Worm (Caenorhabditis elegans) whole organism, L1 larva: Measurements from ENCODE around the gene vig-1.

Experiments
- C16A3.4 ChIP-seq: fragments of 150-350 bp; optimal IDR thresholded peaks from 2 replicates; lab custom pipeline; 2014; ENCODE audit warnings: missing biosample characterization, missing genetic modification characterization
- C34B4.2 ChIP-seq: sonication (generic microtip); optimal IDR thresholded peaks from 2 replicates; lab custom pipeline; 2017; ENCODE audit warnings: mild to moderate bottlenecking, missing genetic modification characterization, missing compliant biosample characterization
- F16B12.6 ChIP-seq: fragments of 150-350 bp; optimal IDR thresholded peaks from 2 replicates; lab custom pipeline; 2014; ENCODE audit warnings: missing biosample characterization, missing genetic modification characterization
- aha-1 ChIP-seq: fragments of 150-350 bp; optimal IDR thresholded peaks from 2 replicates; lab custom pipeline; 2014; ENCODE audit warnings: missing biosample characterization, missing genetic modification characterization
- alr-1 ChIP-seq: fragments of 200-800 bp; sonication (Bioruptor generic); optimal IDR thresholded peaks from 2 replicates; lab custom pipeline; 2018; ENCODE audit warnings: borderline replicate concordance, mild to moderate bottlenecking, missing genetic modification characterization, missing compliant biosample characterization
- blmp-1 ChIP-seq: fragments of 150-350 bp; optimal IDR thresholded peaks from 2 replicates; lab custom pipeline; 2014; ENCODE audit warnings: missing biosample characterization, missing genetic modification characterization
- ceh-8 ChIP-seq: fragments of 200-800 bp; sonication (Bioruptor generic); optimal IDR thresholded peaks from 2 replicates; lab custom pipeline; 2018; ENCODE audit warnings: mild to moderate bottlenecking, missing genetic modification characterization, moderate library complexity, missing compliant biosample characterization
- dpl-1 ChIP-seq, 3 experiments: fragments of 150-350 bp in 2 of 3; sonication (generic microtip) in 1 of 3; optimal IDR thresholded peaks; 2 replicates each; lab custom pipeline; 2014 to 2017; ENCODE audit warnings: missing biosample characterization in 3 of 3, missing genetic modification characterization in 3 of 3, missing genetic modification reagents in 3 of 3
- dsc-1 ChIP-seq: sonication (generic microtip); optimal IDR thresholded peaks from 2 replicates; lab custom pipeline; 2016; ENCODE audit warnings: mild to moderate bottlenecking, missing genetic modification characterization, missing compliant biosample characterization
- efl-1 ChIP-seq, 4 experiments: fragments of 150-350 bp; optimal IDR thresholded peaks in 3 of 4; peaks in 1 of 4; 1 replicate in 1 of 4; 2 replicates in 3 of 4; lab custom pipeline; 2014; ENCODE audit warnings: missing biosample characterization in 2 of 4, missing genetic modification characterization in 2 of 4, missing genetic modification reagents in 2 of 4
- efl-3 ChIP-seq: fragments of 200-800 bp; sonication (Bioruptor generic); optimal IDR thresholded peaks from 2 replicates; lab custom pipeline; 2018; ENCODE audit warnings: mild to moderate bottlenecking, missing genetic modification characterization, missing compliant biosample characterization
- elt-2 ChIP-seq: sonication (generic microtip); optimal IDR thresholded peaks from 2 replicates; lab custom pipeline; 2016; ENCODE audit warnings: missing genetic modification characterization, mild to moderate bottlenecking, inconsistent platforms, missing compliant biosample characterization, missing genetic modification reagents
- elt-3 ChIP-seq, 6 experiments: fragments of 150-350 bp in 1 of 6; sonication (generic microtip); optimal IDR thresholded peaks; 2 replicates each; lab custom pipeline; 2017 to 2018; ENCODE audit warnings: missing biosample characterization in 6 of 6, missing genetic modification characterization in 6 of 6, inconsistent platforms in 1 of 6
- ets-5 ChIP-seq: fragments of 200-800 bp; sonication (Bioruptor generic); IDR thresholded peaks from 2 replicates; pipeline ENCODE4 v1.3.6; 2022; ENCODE audit warnings: missing genetic modification characterization, missing compliant biosample characterization
- fkh-4 ChIP-seq: sonication (generic microtip); optimal IDR thresholded peaks from 2 replicates; lab custom pipeline; 2016; ENCODE audit warnings: missing compliant biosample characterization, missing genetic modification characterization, borderline replicate concordance
- hpl-2 ChIP-seq: fragments of 150-350 bp; optimal IDR thresholded peaks from 2 replicates; lab custom pipeline; 2014; ENCODE audit warnings: missing biosample characterization, missing genetic modification reagents, missing genetic modification characterization
- irx-1 ChIP-seq: sonication (generic microtip); optimal IDR thresholded peaks from 2 replicates; lab custom pipeline; 2016; ENCODE audit warnings: missing genetic modification characterization, missing compliant biosample characterization
- isw-1 ChIP-seq: fragments of 200-800 bp; sonication (Bioruptor generic); IDR thresholded peaks from 2 replicates; pipeline ENCODE4 v1.3.6; 2022; ENCODE audit warnings: missing genetic modification characterization, missing compliant biosample characterization
- lin-14 ChIP-seq: fragments of 200-800 bp; sonication (Bioruptor generic); optimal IDR thresholded peaks from 2 replicates; lab custom pipeline; 2018; ENCODE audit warnings: mild to moderate bottlenecking, missing genetic modification characterization, moderate library complexity, missing compliant biosample characterization
- lin-15B ChIP-seq: fragments of 150-350 bp; sonication (generic microtip); optimal IDR thresholded peaks from 3 replicates; lab custom pipeline; 2014; ENCODE audit warnings: missing biosample characterization, missing genetic modification characterization
- lin-35 ChIP-seq, 2 experiments: fragments of 150-350 bp; optimal IDR thresholded peaks; 2 replicates each; lab custom pipeline; 2014; ENCODE audit warnings: missing biosample characterization in 2 of 2, missing genetic modification characterization in 2 of 2, missing genetic modification reagents in 2 of 2
- lin-39 ChIP-seq: fragments of 150-350 bp; optimal IDR thresholded peaks from 2 replicates; lab custom pipeline; 2014; ENCODE audit warnings: missing biosample characterization, missing genetic modification reagents, missing genetic modification characterization
- lsy-2 ChIP-seq, 2 experiments: fragments of 150-350 bp; optimal IDR thresholded peaks; 2 replicates each; lab custom pipeline; 2014; ENCODE audit warnings: missing biosample characterization in 2 of 2, missing genetic modification characterization in 2 of 2
- mab-9 ChIP-seq: fragments of 200-800 bp; sonication (Bioruptor generic); IDR thresholded peaks from 2 replicates; pipeline ENCODE4 v1.3.6; 2022; ENCODE audit warnings: missing genetic modification reagents, missing genetic modification characterization, missing compliant biosample characterization
- mef-2 ChIP-seq: fragments of 150-350 bp; optimal IDR thresholded peaks from 2 replicates; lab custom pipeline; 2014; ENCODE audit warnings: missing biosample characterization, missing genetic modification characterization
- mep-1 ChIP-seq: fragments of 150-350 bp; optimal IDR thresholded peaks from 2 replicates; lab custom pipeline; 2014; ENCODE audit warnings: missing biosample characterization, missing genetic modification characterization
- nhr-11 ChIP-seq: fragments of 150-350 bp; optimal IDR thresholded peaks from 2 replicates; lab custom pipeline; 2014; ENCODE audit warnings: missing biosample characterization, missing genetic modification characterization
- nhr-237 ChIP-seq: fragments of 150-350 bp; optimal IDR thresholded peaks from 2 replicates; lab custom pipeline; 2014; ENCODE audit warnings: missing biosample characterization, missing genetic modification characterization
- nhr-28 ChIP-seq: fragments of 150-350 bp; optimal IDR thresholded peaks from 2 replicates; lab custom pipeline; 2014; ENCODE audit warnings: missing biosample characterization, missing genetic modification characterization
- nhr-47 ChIP-seq: sonication (generic microtip); optimal IDR thresholded peaks from 2 replicates; lab custom pipeline; 2016; ENCODE audit warnings: mild to moderate bottlenecking, missing genetic modification characterization, moderate library complexity, missing compliant biosample characterization
- nhr-76 ChIP-seq: sonication (generic microtip); optimal IDR thresholded peaks from 2 replicates; lab custom pipeline; 2017; ENCODE audit warnings: missing biosample characterization, missing genetic modification characterization
- nhr-84 ChIP-seq: sonication (generic microtip); optimal IDR thresholded peaks from 2 replicates; lab custom pipeline; 2017; ENCODE audit warnings: missing biosample characterization, missing genetic modification characterization
- skn-1 ChIP-seq: fragments of 150-350 bp; optimal IDR thresholded peaks from 2 replicates; lab custom pipeline; 2014; ENCODE audit warnings: missing biosample characterization, missing genetic modification characterization
- sox-4 ChIP-seq: sonication (generic microtip); optimal IDR thresholded peaks from 2 replicates; lab custom pipeline; 2016; ENCODE audit warnings: missing genetic modification characterization, missing compliant biosample characterization
- sptf-1 ChIP-seq: fragments of 150-350 bp; optimal IDR thresholded peaks from 2 replicates; lab custom pipeline; 2014; ENCODE audit warnings: missing biosample characterization, missing genetic modification characterization
- sup-37 ChIP-seq: fragments of 200-800 bp; sonication (Bioruptor generic); optimal IDR thresholded peaks from 2 replicates; lab custom pipeline; 2018; ENCODE audit warnings: mild to moderate bottlenecking, missing genetic modification characterization, missing compliant biosample characterization
- swsn-7 ChIP-seq: sonication (generic microtip); optimal IDR thresholded peaks from 2 replicates; lab custom pipeline; 2016; ENCODE audit warnings: missing genetic modification characterization, missing compliant biosample characterization
- tlp-1 ChIP-seq: fragments of 150-350 bp; optimal IDR thresholded peaks from 2 replicates; lab custom pipeline; 2014; ENCODE audit warnings: missing biosample characterization, missing genetic modification characterization
- zag-1 ChIP-seq: fragments of 150-350 bp; optimal IDR thresholded peaks from 2 replicates; lab custom pipeline; 2014; ENCODE audit warnings: missing biosample characterization, missing genetic modification characterization
- zip-4 ChIP-seq: fragments of 200-800 bp; sonication (Bioruptor generic); optimal IDR thresholded peaks from 2 replicates; lab custom pipeline; 2018; ENCODE audit warnings: mild to moderate bottlenecking, missing genetic modification characterization, moderate library complexity, missing compliant biosample characterization

Gene vig-1

DNA sequence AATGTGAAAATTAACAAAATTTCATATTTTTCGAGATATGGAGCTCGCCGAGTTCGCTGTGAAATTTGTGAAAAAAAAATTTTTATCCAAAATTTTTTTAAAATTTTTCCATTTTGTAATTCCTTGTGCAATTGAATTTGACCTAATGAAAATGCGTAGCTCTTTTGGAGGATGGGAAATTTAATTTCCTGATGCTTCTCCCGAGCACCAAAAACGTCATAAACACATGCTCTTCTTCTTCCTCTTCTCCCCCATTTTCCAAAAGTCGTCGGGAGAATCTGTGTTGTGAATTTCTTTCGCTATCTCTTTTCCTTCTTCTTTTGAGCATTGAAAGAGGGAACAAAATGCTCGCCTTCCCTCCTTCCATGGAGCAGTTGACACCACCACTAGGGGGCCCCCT is 20.6 kb downstream of the vig-1 start (continued):
- TF ChIP-seq lin-35 (GFP tag; optimal IDR thresholded peaks at IDR 0.05; lab: Kevin White, UChicago) (no peak), irx-1 (tag; lab: Kevin White, UChicago) (no peak), swsn-7 (tag; lab: Kevin White, UChicago) (peak; percentile 13), blmp-1 (tag; lab: Kevin White, UChicago) (no peak), lin-14 (GFP tag; lab: Kevin White, UChicago) (peak; percentile 86), nhr-237 (tag; lab: Kevin White, UChicago) (no peak), nhr-84 (tag; lab: Kevin White, UChicago) (no peak), mep-1 (tag; lab: Kevin White, UChicago) (no peak), hpl-2 (GFP tag; lab: Kevin White, UChicago) (no peak), F16B12.6 (tag; lab: Kevin White, UChicago) (no peak), elt-3 (tag; optimal IDR thresholded peaks at IDR 0.05; lab: Kevin White, UChicago) (no peak), lin-15B (no peak), nhr-47 (tag; lab: Kevin White, UChicago) (no peak), skn-1 (no peak), nhr-76 (tag; lab: Kevin White, UChicago) (no peak), sup-37 (no peak), isw-1 (GFP tag; lab: Robert Waterston, UW) (no peak), C16A3.4 (tag; lab: Kevin White, UChicago) (no peak), dsc-1 (tag; lab: Kevin White, UChicago) (no peak), sptf-1 (no peak)

DNA sequence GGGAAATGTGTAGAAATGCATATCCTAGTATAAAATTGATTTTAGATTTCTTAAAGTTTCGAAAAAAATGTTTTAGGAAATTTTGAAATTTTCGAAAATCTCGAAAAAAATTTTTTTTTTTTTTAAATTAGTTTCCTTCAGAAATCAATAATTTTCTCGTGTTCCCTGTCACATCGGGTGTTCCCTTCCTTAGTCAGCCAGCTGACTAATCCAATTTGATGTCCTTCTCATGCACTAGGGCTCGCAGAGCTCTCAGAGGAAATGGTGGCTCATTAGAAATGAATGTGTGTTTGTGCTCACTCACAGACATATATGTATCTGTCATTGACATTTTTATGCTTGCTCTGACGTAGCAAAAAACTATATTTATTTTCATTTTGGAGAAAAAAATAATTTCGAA is 22.9 kb downstream of the vig-1 start:
- TF ChIP-seq lin-14 (GFP tag; lab: Kevin White, UChicago), result peak; percentile 32
- TF ChIP-seq lin-39, result no peak

DNA sequence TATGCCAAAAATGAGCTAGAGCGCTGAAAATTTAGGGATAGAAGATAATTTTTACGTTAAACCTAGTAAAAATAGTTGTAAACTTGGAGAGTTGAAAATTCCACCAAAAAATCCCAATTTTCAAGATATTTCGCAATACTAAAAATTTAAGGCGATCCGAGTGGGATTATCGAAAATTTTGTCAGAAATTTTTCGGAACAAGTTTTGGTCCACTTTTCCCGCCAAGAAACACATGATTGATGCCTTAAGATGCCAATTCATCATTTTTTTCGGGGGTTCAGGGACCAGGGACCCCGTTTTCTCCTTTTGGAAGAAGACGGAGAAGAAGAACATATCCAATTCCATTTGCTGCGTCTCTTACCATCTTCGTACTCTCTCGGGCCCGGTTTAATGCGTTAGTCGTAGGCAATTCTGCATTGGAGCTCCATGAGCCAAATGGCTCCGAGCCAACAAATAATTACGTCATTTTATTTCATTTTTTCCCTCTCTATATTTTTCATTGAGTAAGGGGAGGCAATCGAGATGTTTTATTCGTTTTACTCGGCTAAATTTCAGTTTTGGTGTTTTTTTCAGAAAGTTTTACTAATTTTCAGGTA is 23.8 kb downstream of the vig-1 start:
- TF ChIP-seq lsy-2 (tag; optimal IDR thresholded peaks at IDR 0.05; lab: Kevin White, UChicago) (peak in 1 of 2 experiments; percentile 6), dpl-1 (GFP tag; optimal IDR thresholded peaks at IDR 0.05; lab: Kevin White, UChicago) (peak in 1 of 3 experiments; percentile 11), lin-14 (GFP tag; lab: Kevin White, UChicago) (peak; percentile 49), fkh-4 (no peak), lin-39 (no peak), tlp-1 (no peak), elt-3 (tag; optimal IDR thresholded peaks at IDR 0.05; lab: Kevin White, UChicago) (no peak), zip-4 (GFP tag; lab: Kevin White, UChicago) (peak; percentile 67), alr-1 (no peak), aha-1 (tag; lab: Kevin White, UChicago) (no peak), efl-1 (optimal IDR thresholded peaks at IDR 0.05; lab: Kevin White, UChicago) (no peak), efl-1 (GFP tag; optimal IDR thresholded peaks at IDR 0.05 in 1 of 2; lab: Kevin White, UChicago) (peak in 1 of 2 experiments; percentile 2), zag-1 (tag; lab: Kevin White, UChicago) (peak; percentile 20), C34B4.2 (tag; lab: Kevin White, UChicago) (no peak), sox-4 (no peak), nhr-28 (no peak), ceh-8 (GFP tag; lab: Kevin White, UChicago) (no peak), mef-2 (tag; lab: Kevin White, UChicago) (no peak), nhr-11 (tag; lab: Kevin White, UChicago) (no peak), ets-5 (GFP tag; lab: Robert Waterston, UW) (no peak)

DNA sequence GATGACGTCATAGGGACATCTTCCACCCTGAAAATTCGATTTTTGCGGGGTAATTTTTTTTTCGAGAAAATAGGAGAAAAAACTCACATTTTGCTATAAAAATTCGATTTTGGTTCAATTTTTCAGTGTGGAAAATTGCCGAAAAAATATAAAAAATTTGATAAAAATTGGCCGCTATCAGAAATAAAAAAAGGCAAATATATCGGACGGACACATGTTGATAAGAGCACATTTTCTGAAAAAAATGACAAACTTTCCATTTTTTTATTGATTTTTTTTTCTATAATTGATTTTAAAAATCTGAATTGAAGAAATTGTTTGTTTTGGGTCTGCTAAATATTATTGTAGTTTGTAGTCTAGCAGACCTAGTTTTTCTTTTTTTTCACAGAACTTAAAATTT is 34.6 kb downstream of the vig-1 start, which contains the start of gene C13A10.1:
Gene C13A10.1 (minus strand): TSS at position 170 of the 400 bp plus-strand sequence.
- TF ChIP-seq elt-2 (tag; lab: Kevin White, UChicago), result peak; percentile 38
- TF ChIP-seq mef-2 (tag; lab: Kevin White, UChicago), result no peak
- no peak for TF ChIP-seq mab-9 (GFP tag; lab: Robert Waterston, UW)
- TF ChIP-seq efl-3, result no peak
- TF ChIP-seq, all 84 proteins: peak for 1
